Worm (Caenorhabditis elegans): Measurements from ENCODE around the gene T09A5.4.
A peak's percentile ranks its signal among the peaks of the same experiment; 100 is the strongest.

T09A5.4 gene

ce11 chrII:7860221-7860928, 14.4 kb downstream of the T09A5.4 start, which contains the start of gene lin-5 (continued):
- TF ChIP-seq hmg-20 (GFP tag; IDR thresholded peaks at IDR 0.05) (no peak), unc-130 (GFP tag; optimal IDR thresholded peaks at IDR 0.05) (peak; percentile 82), bed-2 (GFP tag; IDR thresholded peaks at IDR 0.05) (no peak), F57C9.4 (tag; optimal IDR thresholded peaks at IDR 0.05) (no peak), aptf-2 (GFP tag; conservative IDR thresholded peaks at IDR 0.05) (no peak), lin-26 (GFP tag; IDR thresholded peaks at IDR 0.05) (no peak), F33H1.4 (GFP tag; IDR thresholded peaks at IDR 0.05) (peak; percentile 91), chd-7 (tag; optimal IDR thresholded peaks at IDR 0.05) (no peak), K12H6.12 (tag; optimal IDR thresholded peaks at IDR 0.05) (no peak), Y95B8A.8 (GFP tag; IDR thresholded peaks at IDR 0.05) (peak; percentile 69; the same call in 1 of the 2 replicates), sdz-38 (tag; optimal IDR thresholded peaks at IDR 0.05) (no peak), cebp-1 (GFP tag; IDR thresholded peaks at IDR 0.05) (no peak), cebp-1 (tag; optimal IDR thresholded peaks at IDR 0.05) (peak; percentile 13), dpl-1 (GFP tag; optimal IDR thresholded peaks at IDR 0.05) (peak; percentile 80), ztf-28 (GFP tag; IDR thresholded peaks at IDR 0.05) (no peak), aptf-3 (GFP tag; IDR thresholded peaks at IDR 0.05) (no peak), attf-6 (GFP tag; IDR thresholded peaks at IDR 0.05) (0 out of 2 replicates have a peak, but pooled peaks have one; percentile 10), dox-1 (GFP tag; IDR thresholded peaks at IDR 0.05) (peak; percentile 76), attf-5 (GFP tag; optimal IDR thresholded peaks at IDR 0.05) (peak; percentile 55), madf-6 (GFP tag; IDR thresholded peaks at IDR 0.05) (peak; percentile 99), B0336.3 (GFP tag; IDR thresholded peaks at IDR 0.05) (peak; percentile 71; the same call in 1 of the 2 replicates), tbp1 (GFP tag; optimal IDR thresholded peaks at IDR 0.05) (peak; percentile 35), F52B5.7 (tag; optimal IDR thresholded peaks at IDR 0.05) (no peak), hrde-1 (tag; optimal IDR thresholded peaks at IDR 0.05; ENCODE audit: borderline replicate concordance) (peak; percentile 8), xnd-1 (tag; optimal IDR thresholded peaks at IDR 0.05) (peak; percentile 95), mes-4 (tag; optimal IDR thresholded peaks at IDR 0.05) (no peak), madf-3 (GFP tag; IDR thresholded peaks at IDR 0.05) (0 out of 2 replicates have a peak, but pooled peaks have one; percentile 48), snpc-4 (GFP tag; optimal IDR thresholded peaks at IDR 0.05) (no peak), snpc-4 (tag; optimal IDR thresholded peaks at IDR 0.05) (peak in 2 of 4 experiments; percentile 14 to 43), attf-3 (GFP tag; conservative IDR thresholded peaks at IDR 0.05) (peak; percentile 70), nhr-179 (tag; optimal IDR thresholded peaks at IDR 0.05) (no peak)

ce11 chrII:7863480-7864125, 17.6 kb downstream of the T09A5.4 start:
- TF ChIP-seq rpc-1 (optimal IDR thresholded peaks at IDR 0.05) = no peak
- no peak for TF ChIP-seq rpc-1 (tag; optimal IDR thresholded peaks at IDR 0.05)
- no peak for TF ChIP-seq tbx-9 (tag; optimal IDR thresholded peaks at IDR 0.05; ENCODE audit: borderline replicate concordance)
- 0 out of 2 replicates have a peak, but pooled peaks have one; percentile 25 for TF ChIP-seq Y79H2A.3 (GFP tag; conservative IDR thresholded peaks at IDR 0.05)
- TF ChIP-seq lag-1 (GFP tag; IDR thresholded peaks at IDR 0.05) = no peak
- no peak for TF ChIP-seq F39B2.1 (GFP tag; IDR thresholded peaks at IDR 0.05)
- TF ChIP-seq hmg-1.2 (GFP tag; IDR thresholded peaks at IDR 0.05) = 0 out of 2 replicates have a peak, but pooled peaks have one; percentile 17
- no peak for TF ChIP-seq hlh-12 (tag; optimal IDR thresholded peaks at IDR 0.05)
- no peak for TF ChIP-seq B0019.2 (GFP tag; conservative IDR thresholded peaks at IDR 0.05)
- 0 out of 2 replicates have a peak, but pooled peaks have one; percentile 58 for TF ChIP-seq Y53G8AR.9 (GFP tag; conservative IDR thresholded peaks at IDR 0.05)
- no peak for TF ChIP-seq akir-1 (GFP tag; optimal IDR thresholded peaks at IDR 0.05)
- TF ChIP-seq tbp1 (GFP tag; optimal IDR thresholded peaks at IDR 0.05) = no peak
- TF ChIP-seq somi-1 (GFP tag; optimal IDR thresholded peaks at IDR 0.05) = no peak
- TF ChIP-seq hrde-1 (tag; optimal IDR thresholded peaks at IDR 0.05; ENCODE audit: borderline replicate concordance) = no peak
- TF ChIP-seq F49E8.2 (tag; optimal IDR thresholded peaks at IDR 0.05; ENCODE audit: insufficient read depth) = no peak
- no peak for TF ChIP-seq dox-1 (GFP tag; IDR thresholded peaks at IDR 0.05)
- no peak for TF ChIP-seq ztf-22 (GFP tag; optimal IDR thresholded peaks at IDR 0.05)
- TF ChIP-seq zfh-2 (GFP tag; conservative IDR thresholded peaks at IDR 0.05) = peak; percentile 90
- TF ChIP-seq mel-28 (tag; optimal IDR thresholded peaks at IDR 0.05; ENCODE audit: borderline replicate concordance) = no peak
- no peak for TF ChIP-seq unc-130 (GFP tag; optimal IDR thresholded peaks at IDR 0.05)

Data from whole organism, young adult.